Fruit fly (Drosophila melanogaster) whole organism, embryonic: Measurements from ENCODE around the gene CG33687.

ENCODE experiments used
- Awh ChIP-seq: fragments of 200-800 bp; sonication (Bioruptor generic); IDR thresholded peaks from 2 replicates; pipeline ENCODE4, ENCODE4 v1.3.6; 2022; ENCODE audit warnings: missing biosample characterization, missing genetic modification characterization
- Bgb ChIP-seq: fragments of 200-800 bp; sonication (Bioruptor generic); IDR thresholded peaks from 2 replicates; pipeline ENCODE4 v1.3.6; 2022; ENCODE audit warnings: missing biosample characterization, missing genetic modification characterization; ENCODE audit not compliant: partially characterized antibody
- CG10462 ChIP-seq: fragments of 200-800 bp; sonication (Bioruptor generic); optimal IDR thresholded peaks from 2 replicates; lab custom pipeline; 2016; ENCODE audit warnings: missing biosample characterization, missing genetic modification characterization
- CG11093 ChIP-seq: fragments of 200-800 bp; sonication (Bioruptor generic); IDR thresholded peaks from 3 replicates; pipeline ENCODE4 v1.3.6; 2022; ENCODE audit warnings: missing biosample characterization, missing genetic modification characterization
- CG11504 ChIP-seq: fragments of 200-800 bp; sonication (Bioruptor generic); optimal IDR thresholded peaks from 3 replicates; lab custom pipeline; 2019; ENCODE audit warnings: missing biosample characterization, mild to moderate bottlenecking, missing genetic modification characterization, moderate library complexity
- CG12071 ChIP-seq: fragments of 200-800 bp; sonication (Bioruptor generic); optimal IDR thresholded peaks from 3 replicates; lab custom pipeline; 2018; ENCODE audit warnings: missing biosample characterization, mild to moderate bottlenecking, missing genetic modification characterization
- CG12299 ChIP-seq: fragments of 200-800 bp; sonication (Bioruptor generic); optimal IDR thresholded peaks from 2 replicates; lab custom pipeline; 2018; ENCODE audit warnings: missing biosample characterization, mild to moderate bottlenecking, missing genetic modification characterization
- CG17612 ChIP-seq: fragments of 200-800 bp; sonication (Bioruptor generic); IDR thresholded peaks from 2 replicates; pipeline ENCODE4 v1.3.6; 2022; ENCODE audit warnings: missing biosample characterization, missing genetic modification characterization
- CG30403 ChIP-seq: fragments of 200-800 bp; sonication (Bioruptor generic); optimal IDR thresholded peaks from 3 replicates; lab custom pipeline; 2016; ENCODE audit warnings: missing biosample characterization, missing genetic modification characterization
- CG3281 ChIP-seq: fragments of 200-800 bp; sonication (Bioruptor generic); optimal IDR thresholded peaks from 3 replicates; lab custom pipeline; 2017; ENCODE audit warnings: missing biosample characterization, mild to moderate bottlenecking, missing genetic modification characterization
- CG33213 ChIP-seq: fragments of 200-800 bp; sonication (Bioruptor generic); optimal IDR thresholded peaks from 3 replicates; lab custom pipeline; 2016; ENCODE audit warnings: missing biosample characterization, missing genetic modification characterization
- CG42726 ChIP-seq: fragments of 200-800 bp; sonication (Bioruptor generic); IDR thresholded peaks from 2 replicates; pipeline ENCODE4 v1.3.6; 2022; ENCODE audit warnings: missing biosample characterization, missing genetic modification characterization; ENCODE audit not compliant: partially characterized antibody
- CG4424 ChIP-seq: fragments of 200-800 bp; sonication (Bioruptor generic); optimal IDR thresholded peaks from 3 replicates; lab custom pipeline; 2016; ENCODE audit warnings: missing biosample characterization, missing genetic modification characterization
- CG6175 ChIP-seq: fragments of 200-800 bp; sonication (Bioruptor generic); IDR thresholded peaks from 3 replicates; pipeline ENCODE4 v1.3.6; 2022; ENCODE audit warnings: missing biosample characterization, missing genetic modification characterization
- CG6689 ChIP-seq: fragments of 200-800 bp; sonication (Bioruptor generic); IDR thresholded peaks from 2 replicates; pipeline ENCODE4 v1.3.6; 2022; ENCODE audit warnings: missing biosample characterization, missing genetic modification characterization
- CG7745 ChIP-seq: fragments of 200-800 bp; sonication (Bioruptor generic); optimal IDR thresholded peaks from 2 replicates; lab custom pipeline; 2018; ENCODE audit warnings: missing biosample characterization, mild to moderate bottlenecking, missing genetic modification characterization, moderate library complexity
- CG8359 ChIP-seq: fragments of 200-800 bp; sonication (Bioruptor generic); optimal IDR thresholded peaks from 2 replicates; lab custom pipeline; 2017; ENCODE audit warnings: missing biosample characterization, mild to moderate bottlenecking, missing genetic modification characterization, borderline replicate concordance
- CG8765 ChIP-seq: fragments of 200-800 bp; sonication (Bioruptor generic); IDR thresholded peaks from 2 replicates; pipeline ENCODE4 v1.3.6; 2022; ENCODE audit warnings: missing biosample characterization, missing genetic modification characterization
- H2.0 ChIP-seq: fragments of 200-800 bp; sonication (Bioruptor generic); IDR thresholded peaks from 2 replicates; pipeline ENCODE4 v1.3.6; 2022; ENCODE audit warnings: missing biosample characterization, missing genetic modification characterization
- HLH54F ChIP-seq: fragments of 200-800 bp; sonication (Bioruptor generic); optimal IDR thresholded peaks from 3 replicates; lab custom pipeline; 2016; ENCODE audit warnings: missing biosample characterization, missing genetic modification characterization
- Hsf ChIP-seq: fragments of 200-800 bp; sonication (Bioruptor generic); optimal IDR thresholded peaks from 3 replicates; lab custom pipeline; 2016; ENCODE audit warnings: missing biosample characterization, missing genetic modification characterization
- Med ChIP-seq: fragments of 200-800 bp; sonication (Bioruptor generic); peaks from one replicate; lab custom pipeline; 2016; ENCODE audit warnings: missing biosample characterization, missing genetic modification characterization, mild to moderate bottlenecking, inconsistent platforms, moderate library complexity
- Nf-YB ChIP-seq: fragments of 200-800 bp; sonication (Bioruptor generic); optimal IDR thresholded peaks from 3 replicates; lab custom pipeline; 2019; ENCODE audit warnings: missing biosample characterization, mild to moderate bottlenecking, missing genetic modification characterization, moderate library complexity
- Side ChIP-seq: fragments of 200-800 bp; sonication (Bioruptor generic); optimal IDR thresholded peaks from 2 replicates; lab custom pipeline; 2016; ENCODE audit warnings: missing biosample characterization, missing genetic modification characterization
- Taf1 ChIP-seq: fragments of 200-800 bp; sonication (Bioruptor generic); IDR thresholded peaks from 2 replicates; pipeline ENCODE4 v1.3.6; 2022; ENCODE audit warnings: missing biosample characterization, missing genetic modification characterization
- Usf ChIP-seq: fragments of 200-800 bp; sonication (Bioruptor generic); optimal IDR thresholded peaks from 2 replicates; lab custom pipeline; 2017; ENCODE audit warnings: missing genotype, missing biosample characterization, missing genetic modification characterization
- Vsx1 ChIP-seq: fragments of 200-800 bp; sonication (Bioruptor generic); optimal IDR thresholded peaks from 2 replicates; lab custom pipeline; 2017; ENCODE audit warnings: missing biosample characterization, mild to moderate bottlenecking, missing genetic modification characterization, missing genetic modification reagents
- ab ChIP-seq: fragments of 200-800 bp; sonication (Bioruptor generic); optimal IDR thresholded peaks from 2 replicates; lab custom pipeline; 2016; ENCODE audit warnings: missing biosample characterization, missing genetic modification characterization
- bowl ChIP-seq: fragments of 200-800 bp; sonication (Bioruptor generic); IDR thresholded peaks from 2 replicates; pipeline ENCODE4 v1.3.6; 2022; ENCODE audit warnings: missing biosample characterization, missing genetic modification characterization
- crol ChIP-seq: fragments of 200-800 bp; sonication (Bioruptor generic); IDR thresholded peaks from 2 replicates; pipeline ENCODE4 v1.3.6; 2022; ENCODE audit warnings: missing biosample characterization, missing genetic modification characterization
- crp ChIP-seq, 2 experiments: fragments of 200-800 bp; sonication (Bioruptor generic); optimal IDR thresholded peaks; 2 replicates in 1 of 2; 3 replicates in 1 of 2; lab custom pipeline; 2017; ENCODE audit warnings: missing biosample characterization in 2 of 2, missing genetic modification characterization in 2 of 2, mild to moderate bottlenecking in 1 of 2, moderate library complexity in 1 of 2
- en ChIP-seq: fragments of 200-800 bp; sonication (Bioruptor generic); optimal IDR thresholded peaks from 2 replicates; lab custom pipeline; 2016; ENCODE audit warnings: missing biosample characterization, missing genetic modification characterization
- fru ChIP-seq: fragments of >200 bp; optimal IDR thresholded peaks from 2 replicates; lab custom pipeline; 2017
- fu2 ChIP-seq: fragments of 200-800 bp; sonication (Bioruptor generic); optimal IDR thresholded peaks from 2 replicates; lab custom pipeline; 2016; ENCODE audit warnings: missing biosample characterization, missing genetic modification characterization
- gsb ChIP-seq: fragments of 200-800 bp; sonication (Bioruptor generic); IDR thresholded peaks from 2 replicates; pipeline ENCODE4 v1.3.6; 2022; ENCODE audit warnings: missing biosample characterization, missing genetic modification characterization
- jigr1 ChIP-seq: fragments of 200-800 bp; sonication (Bioruptor generic); IDR thresholded peaks from 3 replicates; pipeline ENCODE4 v1.3.6; 2022; ENCODE audit warnings: missing biosample characterization, missing genetic modification characterization
- kah ChIP-seq: fragments of 200-800 bp; sonication (Bioruptor generic); optimal IDR thresholded peaks from 2 replicates; lab custom pipeline; 2018; ENCODE audit warnings: missing biosample characterization, mild to moderate bottlenecking, missing genetic modification characterization
- ken ChIP-seq: fragments of 200-800 bp; sonication (Bioruptor generic); IDR thresholded peaks from 3 replicates; pipeline ENCODE4 v1.3.6; 2022; ENCODE audit warnings: missing biosample characterization, missing genetic modification characterization
- mirr ChIP-seq: fragments of 200-800 bp; sonication (Bioruptor generic); optimal IDR thresholded peaks from 3 replicates; lab custom pipeline; 2018; ENCODE audit warnings: missing biosample characterization, mild to moderate bottlenecking, missing genetic modification characterization
- psq ChIP-seq: fragments of 200-800 bp; sonication (Bioruptor generic); optimal IDR thresholded peaks from 2 replicates; lab custom pipeline; 2017; ENCODE audit warnings: missing biosample characterization, missing genetic modification characterization
- pum ChIP-seq: fragments of 200-800 bp; sonication (Bioruptor generic); optimal IDR thresholded peaks from 2 replicates; lab custom pipeline; 2016; ENCODE audit warnings: missing biosample characterization, missing genetic modification characterization
- repo ChIP-seq: fragments of 200-800 bp; sonication (Bioruptor generic); optimal IDR thresholded peaks from 2 replicates; lab custom pipeline; 2016; ENCODE audit warnings: missing biosample characterization, missing genetic modification characterization
- shn ChIP-seq: fragments of 200-800 bp; sonication (Bioruptor generic); optimal IDR thresholded peaks from 3 replicates; lab custom pipeline; 2016; ENCODE audit warnings: missing biosample characterization, missing genetic modification characterization
- sim ChIP-seq: fragments of 200-800 bp; sonication (Bioruptor generic); IDR thresholded peaks from 2 replicates; pipeline ENCODE4 v1.3.6; 2022; ENCODE audit warnings: missing biosample characterization, missing genetic modification characterization
- sqz ChIP-seq: fragments of 200-800 bp; sonication (Bioruptor generic); optimal IDR thresholded peaks from 3 replicates; lab custom pipeline; 2018; ENCODE audit warnings: missing biosample characterization, mild to moderate bottlenecking, missing genetic modification characterization
- sug ChIP-seq: fragments of 200-800 bp; optimal IDR thresholded peaks from 2 replicates; lab custom pipeline; 2019; ENCODE audit warnings: missing biosample characterization, mild to moderate bottlenecking, missing genetic modification characterization, moderate library complexity
- tgo ChIP-seq: fragments of 200-800 bp; sonication (Bioruptor generic); IDR thresholded peaks from 3 replicates; pipeline ENCODE4 v1.3.6; 2022; ENCODE audit warnings: missing biosample characterization, missing genetic modification characterization
- unpg ChIP-seq: fragments of 200-800 bp; sonication (Bioruptor generic); optimal IDR thresholded peaks from 3 replicates; lab custom pipeline; 2018; ENCODE audit warnings: missing biosample characterization, mild to moderate bottlenecking, missing genetic modification characterization, moderate library complexity
- usp ChIP-seq: fragments of >200 bp; optimal IDR thresholded peaks from 2 replicates; lab custom pipeline; 2017; ENCODE audit warnings: missing biosample characterization, missing genetic modification characterization
- zen ChIP-seq: fragments of 200-800 bp; sonication (Bioruptor generic); optimal IDR thresholded peaks from 3 replicates; lab custom pipeline; 2018; ENCODE audit warnings: missing biosample characterization, mild to moderate bottlenecking, missing genetic modification characterization, moderate library complexity
- zf30C ChIP-seq: fragments of 200-800 bp; sonication (Bioruptor generic); optimal IDR thresholded peaks from 3 replicates; lab custom pipeline; 2018; ENCODE audit warnings: missing biosample characterization, mild to moderate bottlenecking, missing genetic modification characterization

CG33687 gene

DNA sequence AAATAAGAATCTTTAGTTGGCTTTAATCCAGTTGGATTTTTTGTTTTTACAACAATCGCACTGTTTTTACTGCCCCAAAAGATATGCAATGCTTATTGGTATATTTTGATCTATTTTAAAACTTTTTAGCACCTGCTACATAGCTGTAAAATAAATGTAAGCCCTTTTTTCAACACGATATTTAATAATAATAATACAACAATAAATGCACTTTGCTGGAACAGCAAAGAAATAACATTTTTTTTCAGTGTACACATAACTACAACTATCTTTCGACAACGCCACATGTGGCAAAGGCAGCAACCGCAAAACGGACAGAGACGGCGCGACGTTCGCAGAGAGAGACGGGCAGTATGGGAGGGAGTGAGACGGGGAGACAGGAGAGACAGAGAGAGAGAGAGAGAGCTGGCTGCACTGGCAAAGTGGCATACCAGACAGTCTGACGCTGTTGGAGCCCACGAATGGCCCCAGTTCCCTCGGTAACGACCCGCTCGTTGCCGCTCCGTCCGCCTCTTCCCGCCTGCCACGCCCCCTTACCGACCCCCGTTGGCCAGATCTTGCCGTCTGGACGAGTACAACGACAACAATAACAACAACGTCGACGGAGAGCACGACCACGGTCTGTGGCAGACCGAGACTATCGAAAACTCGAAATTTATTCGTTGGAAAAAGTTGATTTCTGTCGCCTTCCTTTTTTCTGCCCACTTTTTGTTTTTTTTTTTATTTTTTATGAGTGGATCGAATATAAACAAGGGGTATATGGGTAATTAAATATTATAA is 13.7 kb downstream of the CG33687 start (continued):
- TF ChIP-seq Vsx1 (GFP tag; lab: Kevin White, UChicago) (no peak), ab (no peak), Hsf (no peak), CG7745 (no peak), psq (GFP tag; lab: Kevin White, UChicago) (no peak), CG11504 (tag; lab: Kevin White, UChicago) (peak; percentile 59), sqz (no peak), bowl (no peak), CG33213 (GFP tag; lab: Kevin White, UChicago) (no peak), Side (GFP tag; lab: Kevin White, UChicago) (no peak), Taf1 (GFP tag; lab: Robert Waterston, UW) (no peak), CG4424 (GFP tag; lab: Kevin White, UChicago) (peak; percentile 20), unpg (peak; percentile 19), Awh (no peak), shn (GFP tag; lab: Kevin White, UChicago) (peak; percentile 12), pum (GFP tag; lab: Kevin White, UChicago) (no peak), CG11093 (GFP tag; lab: Robert Waterston, UW) (no peak), usp (GFP tag; lab: Kevin White, UChicago) (no peak), crol (GFP tag; lab: Robert Waterston, UW) (peak; percentile 58), tgo (GFP tag; lab: Robert Waterston, UW) (no peak), CG12299 (tag; lab: Kevin White, UChicago) (no peak), sug (no peak), Usf (GFP tag; lab: Kevin White, UChicago) (no peak), ken (no peak), CG8765 (no peak), jigr1 (GFP tag; lab: Robert Waterston, UW) (no peak), fru (no peak), repo (GFP tag; lab: Kevin White, UChicago) (no peak), Med (GFP tag; lab: Kevin White, UChicago) (no peak), crp (GFP tag; optimal IDR thresholded peaks at IDR 0.05; lab: Kevin White, UChicago) (no peak), CG6175 (peak; percentile 37; the same call in 1 of the 3 replicates), CG30403 (peak; percentile 34), Nf-YB (GFP tag; lab: Kevin White, UChicago) (no peak), CG10462 (GFP tag; lab: Kevin White, UChicago) (no peak), zf30C (GFP tag; lab: Kevin White, UChicago) (no peak), gsb (GFP tag; lab: Robert Waterston, UW) (no peak), en (no peak), mirr (GFP tag; lab: Kevin White, UChicago) (no peak), CG12071 (GFP tag; lab: Kevin White, UChicago) (no peak), Bgb (GFP tag; lab: Robert Waterston, UW) (no peak), zen (no peak), CG42726 (GFP tag; lab: Robert Waterston, UW) (no peak), sim (GFP tag; lab: Robert Waterston, UW) (no peak), CG6689 (GFP tag; lab: Robert Waterston, UW) (peak; percentile 10; the same call in 1 of the 2 replicates), CG3281 (GFP tag; lab: Kevin White, UChicago) (no peak), CG17612 (GFP tag; lab: Robert Waterston, UW) (no peak), kah (GFP tag; lab: Kevin White, UChicago) (no peak), fu2 (GFP tag; lab: Kevin White, UChicago) (no peak), H2.0 (no peak), CG8359 (GFP tag; lab: Kevin White, UChicago) (no peak), HLH54F (no peak)
